Worm (Caenorhabditis elegans) whole organism, L4 larva: ENCODE results near the gene F09D12.2.

ENCODE experiments used
- egl-27 ChIP-seq: sonication (generic microtip); optimal IDR thresholded peaks from 3 replicates; lab custom pipeline; 2017; ENCODE audit warnings: missing biosample characterization, missing genetic modification reagents, missing genetic modification characterization
- lsy-2 ChIP-seq, 2 experiments: fragments of 150-350 bp in 1 of 2; sonication (generic microtip) in 1 of 2; optimal IDR thresholded peaks; 2 replicates each; lab custom pipeline; 2014 to 2017; ENCODE audit warnings: missing biosample characterization in 2 of 2, missing genetic modification characterization in 2 of 2
- nhr-76 ChIP-seq: fragments of 150-350 bp; optimal IDR thresholded peaks from 2 replicates; lab custom pipeline; 2014; ENCODE audit warnings: missing biosample characterization, missing genetic modification characterization
- ztf-11 ChIP-seq: fragments of 150-350 bp; optimal IDR thresholded peaks from 2 replicates; lab custom pipeline; 2014; ENCODE audit warnings: missing biosample characterization, missing genetic modification characterization

- TF ChIP-seq nhr-76 (tag; lab: Kevin White, UChicago), result no peak
- no peak for TF ChIP-seq ztf-11 (tag; lab: Kevin White, UChicago)
- TF ChIP-seq egl-27 (tag; lab: Kevin White, UChicago), result no peak
- TF ChIP-seq lsy-2 (tag; optimal IDR thresholded peaks at IDR 0.05; lab: Kevin White, UChicago), result no peak
Observed at ce11 chrIV:3428434-3428950, 15.5 kb downstream of the F09D12.2 start, which contains the start of the genes C04C3.9 and srz-60.
